Fruit fly (Drosophila melanogaster) whole organism, embryonic: Measurements from ENCODE around the gene Uev1A.

Source experiments
- CG10543 ChIP-seq: fragments of 200-800 bp; sonication (Bioruptor generic); optimal IDR thresholded peaks from 3 replicates; lab custom pipeline; 2017; ENCODE audit warnings: missing biosample characterization, mild to moderate bottlenecking, missing genetic modification characterization, moderate library complexity
- CG10654 ChIP-seq: fragments of 200-800 bp; sonication (Bioruptor generic); optimal IDR thresholded peaks from 2 replicates; lab custom pipeline; 2016; ENCODE audit warnings: missing biosample characterization, missing genetic modification characterization
- CG15514 ChIP-seq: fragments of 200-800 bp; sonication (Bioruptor generic); optimal IDR thresholded peaks from 3 replicates; lab custom pipeline; 2017; ENCODE audit warnings: missing biosample characterization, missing genetic modification characterization, mild to moderate bottlenecking, moderate library complexity, missing genetic modification reagents
- CG15601 ChIP-seq: fragments of 200-800 bp; sonication (Bioruptor generic); optimal IDR thresholded peaks from 3 replicates; lab custom pipeline; 2019; ENCODE audit warnings: missing biosample characterization, mild to moderate bottlenecking, missing genetic modification characterization, moderate library complexity
- CG1603 ChIP-seq: fragments of 200-800 bp; sonication (Bioruptor generic); optimal IDR thresholded peaks from 2 replicates; lab custom pipeline; 2019; ENCODE audit warnings: missing biosample characterization, mild to moderate bottlenecking, missing genetic modification characterization, moderate library complexity
- CG2202 ChIP-seq: fragments of 200-800 bp; sonication (Bioruptor generic); optimal IDR thresholded peaks from 2 replicates; lab custom pipeline; 2018; ENCODE audit warnings: missing biosample characterization, mild to moderate bottlenecking, missing genetic modification characterization
- CG31441 ChIP-seq: fragments of 200-800 bp; sonication (Bioruptor generic); IDR thresholded peaks from 2 replicates; pipeline ENCODE4 v1.3.6; 2022; ENCODE audit warnings: missing biosample characterization, missing genetic modification characterization
- CG3163 ChIP-seq: fragments of 200-800 bp; sonication (Bioruptor generic); optimal IDR thresholded peaks from 3 replicates; lab custom pipeline; 2016; ENCODE audit warnings: missing biosample characterization, missing genetic modification characterization
- CG32532 ChIP-seq: fragments of 200-800 bp; sonication (Bioruptor generic); IDR thresholded peaks from 2 replicates; pipeline ENCODE4 v1.3.6; 2022; ENCODE audit warnings: missing biosample characterization, missing genetic modification characterization
- CG3847 ChIP-seq: fragments of 200-800 bp; sonication (Bioruptor generic); IDR thresholded peaks from 2 replicates; pipeline ENCODE4 v1.3.6; 2022; ENCODE audit warnings: missing biosample characterization, missing genetic modification characterization
- CG42726 ChIP-seq: fragments of 200-800 bp; sonication (Bioruptor generic); IDR thresholded peaks from 2 replicates; pipeline ENCODE4 v1.3.6; 2022; ENCODE audit warnings: missing biosample characterization, missing genetic modification characterization; ENCODE audit not compliant: partially characterized antibody
- CG4617 ChIP-seq: fragments of 200-800 bp; sonication (Bioruptor generic); optimal IDR thresholded peaks from 3 replicates; lab custom pipeline; 2016; ENCODE audit warnings: missing biosample characterization, missing genetic modification characterization, borderline replicate concordance
- CG4820 ChIP-seq: fragments of 200-800 bp; sonication (Bioruptor generic); optimal IDR thresholded peaks from 3 replicates; lab custom pipeline; 2016; ENCODE audit warnings: missing biosample characterization, missing genetic modification characterization
- CG8281 ChIP-seq: fragments of 200-800 bp; sonication (Bioruptor generic); optimal IDR thresholded peaks from 2 replicates; lab custom pipeline; 2018; ENCODE audit warnings: missing biosample characterization, mild to moderate bottlenecking, missing genetic modification characterization, moderate library complexity
- CG8924 ChIP-seq: fragments of 200-800 bp; optimal IDR thresholded peaks from 3 replicates; lab custom pipeline; 2019; ENCODE audit warnings: missing biosample characterization, mild to moderate bottlenecking, missing genetic modification characterization, moderate library complexity
- CG9876 ChIP-seq: fragments of 200-800 bp; sonication (Bioruptor generic); optimal IDR thresholded peaks from 2 replicates; lab custom pipeline; 2016; ENCODE audit warnings: missing biosample characterization, missing genetic modification characterization
- CTCF ChIP-seq: fragments of 200-800 bp; sonication (Bioruptor generic); optimal IDR thresholded peaks from 2 replicates; lab custom pipeline; 2017; ENCODE audit warnings: missing biosample characterization, mild to moderate bottlenecking, missing genetic modification characterization, moderate library complexity
- Dek ChIP-seq: fragments of 200-800 bp; sonication (Bioruptor generic); optimal IDR thresholded peaks from 3 replicates; lab custom pipeline; 2019; ENCODE audit warnings: missing biosample characterization, mild to moderate bottlenecking, missing genetic modification characterization, moderate library complexity
- Dfd ChIP-seq, 2 experiments: fragments of >200 bp; optimal IDR thresholded peaks; 2 replicates each; lab custom pipeline; 2017; ENCODE audit warnings: missing biosample characterization in 2 of 2, missing genetic modification characterization in 2 of 2
- Hmx ChIP-seq: fragments of 200-800 bp; sonication (Bioruptor generic); optimal IDR thresholded peaks from 2 replicates; lab custom pipeline; 2016; ENCODE audit warnings: missing biosample characterization, missing genetic modification characterization
- Hr78 ChIP-seq, 2 experiments: fragments of 200-800 bp in 1 of 2; fragments of >200 bp in 1 of 2; sonication (Bioruptor generic) in 1 of 2; optimal IDR thresholded peaks; 2 replicates each; lab custom pipeline; 2017 to 2019; ENCODE audit warnings: missing biosample characterization in 2 of 2, missing genetic modification characterization in 2 of 2, mild to moderate bottlenecking in 1 of 2, moderate library complexity in 1 of 2
- NC2α ChIP-seq: fragments of 200-800 bp; sonication (Bioruptor generic); optimal IDR thresholded peaks from 2 replicates; lab custom pipeline; 2016; ENCODE audit warnings: missing biosample characterization, missing genetic modification characterization
- Nf-YB ChIP-seq: fragments of 200-800 bp; sonication (Bioruptor generic); optimal IDR thresholded peaks from 3 replicates; lab custom pipeline; 2019; ENCODE audit warnings: missing biosample characterization, mild to moderate bottlenecking, missing genetic modification characterization, moderate library complexity
- Nf-YC ChIP-seq: fragments of 200-800 bp; optimal IDR thresholded peaks from 3 replicates; lab custom pipeline; 2019; ENCODE audit warnings: missing biosample characterization, mild to moderate bottlenecking, missing genetic modification characterization, moderate library complexity
- Ssrp ChIP-seq: fragments of 200-800 bp; sonication (Bioruptor generic); optimal IDR thresholded peaks from 2 replicates; lab custom pipeline; 2018; ENCODE audit warnings: missing biosample characterization, mild to moderate bottlenecking, missing genetic modification characterization, moderate library complexity
- Trl ChIP-seq, 3 experiments: fragments of >200 bp in 2 of 3; fragments of 200-800 bp in 1 of 3; sonication (Bioruptor generic) in 1 of 3; optimal IDR thresholded peaks; 2 replicates in 1 of 3; 3 replicates in 2 of 3; lab custom pipeline; 2016 to 2017; ENCODE audit warnings: missing biosample characterization in 1 of 3, missing genetic modification characterization in 1 of 3
- abd-A ChIP-seq: fragments of 200-800 bp; sonication (Bioruptor generic); optimal IDR thresholded peaks from 3 replicates; lab custom pipeline; 2019; ENCODE audit warnings: missing biosample characterization, mild to moderate bottlenecking, missing genetic modification characterization, moderate library complexity
- ase ChIP-seq: fragments of 200-800 bp; sonication (Bioruptor generic); IDR thresholded peaks from 3 replicates; pipeline ENCODE4 v1.3.6; 2022; ENCODE audit warnings: missing biosample characterization, missing genetic modification characterization
- cad ChIP-seq: fragments of >200 bp; optimal IDR thresholded peaks from 2 replicates; lab custom pipeline; 2017; ENCODE audit warnings: missing biosample characterization, missing genetic modification characterization
- esg ChIP-seq: fragments of 200-800 bp; sonication (Bioruptor generic); conservative IDR thresholded peaks from 2 replicates; pipeline ENCODE4 v1.3.6; 2022; ENCODE audit warnings: missing biosample characterization, missing genetic modification characterization
- exex ChIP-seq: fragments of 200-800 bp; sonication (Bioruptor generic); optimal IDR thresholded peaks from 4 replicates; lab custom pipeline; 2018; ENCODE audit warnings: missing biosample characterization, mild to moderate bottlenecking, missing genetic modification characterization, moderate library complexity
- ftz-f1 ChIP-seq: fragments of 200-800 bp; sonication (Bioruptor generic); optimal IDR thresholded peaks from 2 replicates; lab custom pipeline; 2016; ENCODE audit warnings: missing biosample characterization, missing genetic modification characterization
- gcm ChIP-seq: fragments of 200-800 bp; sonication (Bioruptor generic); optimal IDR thresholded peaks from 2 replicates; lab custom pipeline; 2019; ENCODE audit warnings: missing biosample characterization, mild to moderate bottlenecking, missing genetic modification characterization, moderate library complexity
- grn ChIP-seq: fragments of 200-800 bp; sonication (Bioruptor generic); optimal IDR thresholded peaks from 3 replicates; lab custom pipeline; 2017; ENCODE audit warnings: missing biosample characterization, missing genetic modification characterization
- jumu ChIP-seq: fragments of 200-800 bp; sonication (Bioruptor generic); optimal IDR thresholded peaks from 3 replicates; lab custom pipeline; 2016; ENCODE audit warnings: missing biosample characterization, missing genetic modification characterization
- knrl ChIP-seq: fragments of 200-800 bp; sonication (Bioruptor generic); IDR thresholded peaks from 3 replicates; pipeline ENCODE4 v1.3.6; 2022; ENCODE audit warnings: missing biosample characterization, missing genetic modification characterization; ENCODE audit not compliant: partially characterized antibody
- oc ChIP-seq: fragments of 200-800 bp; sonication (Bioruptor generic); optimal IDR thresholded peaks from 2 replicates; lab custom pipeline; 2018; ENCODE audit warnings: missing biosample characterization, mild to moderate bottlenecking, missing genetic modification characterization, moderate library complexity
- pita ChIP-seq: fragments of 200-800 bp; sonication (Bioruptor generic); optimal IDR thresholded peaks from 2 replicates; lab custom pipeline; 2017; ENCODE audit warnings: missing biosample characterization, mild to moderate bottlenecking, missing genetic modification characterization
- repo ChIP-seq: fragments of 200-800 bp; sonication (Bioruptor generic); optimal IDR thresholded peaks from 2 replicates; lab custom pipeline; 2016; ENCODE audit warnings: missing biosample characterization, missing genetic modification characterization
- sd ChIP-seq: fragments of 200-800 bp; sonication (Bioruptor generic); optimal IDR thresholded peaks from 3 replicates; lab custom pipeline; 2018; ENCODE audit warnings: missing biosample characterization, mild to moderate bottlenecking, missing genetic modification characterization, moderate library complexity
- sens ChIP-seq: fragments of 200-800 bp; sonication (Bioruptor generic); peaks from one replicate; lab custom pipeline; 2016; ENCODE audit warnings: missing biosample characterization, missing genetic modification characterization
- stc ChIP-seq: fragments of 200-800 bp; sonication (Bioruptor generic); IDR thresholded peaks from 2 replicates; pipeline ENCODE4 v1.3.6; 2022; ENCODE audit warnings: missing biosample characterization, missing genetic modification characterization
- vvl ChIP-seq: fragments of 200-800 bp; sonication (Bioruptor generic); IDR thresholded peaks from 2 replicates; pipeline ENCODE4 v1.3.6; 2022; ENCODE audit warnings: missing biosample characterization, missing genetic modification characterization
- z ChIP-seq: fragments of 200-800 bp; sonication (Bioruptor generic); IDR thresholded peaks from 3 replicates; pipeline ENCODE4 v1.3.6; 2022; ENCODE audit warnings: missing biosample characterization, missing genetic modification characterization

Gene Uev1A

DNA sequence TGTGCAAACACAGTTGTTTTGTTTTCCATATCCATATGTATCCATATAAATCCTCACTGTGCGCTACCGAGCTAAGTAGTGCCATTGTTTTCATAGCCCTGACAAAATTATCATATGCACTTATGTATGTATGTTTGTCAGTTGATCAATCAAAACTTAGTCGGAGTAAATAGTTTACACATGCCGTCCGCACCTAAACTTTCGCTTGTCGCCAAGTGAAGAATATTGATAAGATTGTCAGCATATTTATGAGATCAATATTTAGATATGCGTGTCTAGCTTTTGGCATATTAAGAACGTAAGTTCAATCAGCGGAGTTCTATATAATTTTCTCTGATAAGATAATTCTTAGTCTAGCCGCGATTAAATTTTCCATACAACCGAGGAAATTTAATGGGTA lies 17.0 kb downstream of the Uev1A start (continued):
- TF ChIP-seq CG8281 (tag; lab: Kevin White, UChicago) = peak; percentile 84
- TF ChIP-seq Dek = no peak
- peak; percentile 52 for TF ChIP-seq grn

DNA sequence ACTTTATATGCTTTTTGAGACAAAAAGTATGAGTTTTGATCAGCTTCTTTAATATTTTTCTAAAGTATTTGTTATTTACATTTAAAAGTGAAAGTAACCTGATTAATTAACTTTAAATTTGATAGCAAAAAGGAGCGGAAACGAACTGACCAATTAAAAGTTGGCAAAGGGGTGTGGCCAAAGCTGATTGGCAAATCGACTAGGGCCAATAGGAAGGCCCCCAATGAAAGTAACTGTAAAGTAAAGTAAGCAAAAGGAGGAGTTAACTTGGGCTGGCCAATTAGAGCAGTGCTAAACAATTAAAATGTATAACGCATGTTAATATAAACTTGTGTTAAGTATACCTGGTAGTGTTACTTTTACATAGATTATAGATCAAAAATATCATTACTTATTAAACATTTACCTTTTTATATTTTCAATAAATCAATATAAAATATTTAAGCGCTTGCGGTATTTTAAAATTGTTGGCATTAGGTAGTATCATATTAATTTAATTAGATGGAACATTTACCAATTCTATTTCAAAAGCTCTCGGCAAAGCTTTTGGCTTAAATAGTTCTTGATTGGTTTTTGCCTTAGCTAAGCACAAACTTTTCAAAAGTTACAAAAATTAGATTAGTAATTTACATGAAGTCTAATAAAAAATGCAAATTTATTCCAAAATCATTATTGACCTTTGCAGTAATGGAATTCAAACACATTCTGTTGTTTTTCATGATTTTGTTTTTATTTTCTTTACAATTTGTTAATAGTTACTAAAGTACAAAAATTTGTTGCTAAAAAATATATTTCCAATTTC lies 22.9 kb downstream of the Uev1A start:
- TF ChIP-seq CG10543 (GFP tag; lab: Kevin White, UChicago) (no peak), gcm (GFP tag; lab: Kevin White, UChicago) (no peak), CG3163 (GFP tag; lab: Kevin White, UChicago) (no peak), Ssrp (tag; lab: Kevin White, UChicago) (no peak), Dfd (GFP tag; optimal IDR thresholded peaks at IDR 0.05; lab: Kevin White, UChicago) (no peak), sd (tag; lab: Kevin White, UChicago) (peak; percentile 19), CG10654 (GFP tag; lab: Kevin White, UChicago) (no peak), knrl (no peak), ase (no peak), ftz-f1 (GFP tag; lab: Kevin White, UChicago) (no peak), oc (tag; lab: Kevin White, UChicago) (no peak), Trl (optimal IDR thresholded peaks at IDR 0.05; lab: Kevin White, UChicago) (no peak), Trl (GFP tag; optimal IDR thresholded peaks at IDR 0.05; lab: Kevin White, UChicago) (no peak), CG4617 (GFP tag; lab: Kevin White, UChicago) (no peak), z (GFP tag; lab: Robert Waterston, UW) (no peak), Hr78 (GFP tag; optimal IDR thresholded peaks at IDR 0.05; lab: Kevin White, UChicago) (peak in 1 of 2 experiments; percentile 0), pita (peak; percentile 4), esg (GFP tag; lab: Robert Waterston, UW) (no peak), CG4820 (GFP tag; lab: Kevin White, UChicago) (no peak), CG1603 (tag; lab: Kevin White, UChicago) (no peak), Nf-YB (GFP tag; lab: Kevin White, UChicago) (peak; percentile 91), vvl (GFP tag; lab: Robert Waterston, UW) (peak; percentile 60), CG32532 (GFP tag; lab: Robert Waterston, UW) (no peak), Nf-YC (tag; lab: Kevin White, UChicago) (peak; percentile 91), CG9876 (no peak), repo (GFP tag; lab: Kevin White, UChicago) (no peak), NC2α (GFP tag; lab: Kevin White, UChicago) (no peak), CG15514 (GFP tag; lab: Kevin White, UChicago) (no peak), abd-A (tag; lab: Kevin White, UChicago) (peak; percentile 37), CG3847 (GFP tag; lab: Robert Waterston, UW) (no peak), sens (GFP tag; lab: Kevin White, UChicago) (peak; percentile 20), CG31441 (GFP tag; lab: Robert Waterston, UW) (no peak), CG42726 (GFP tag; lab: Robert Waterston, UW) (no peak), Hmx (GFP tag; lab: Kevin White, UChicago) (no peak), CG15601 (tag; lab: Kevin White, UChicago) (no peak), CTCF (GFP tag; lab: Kevin White, UChicago) (peak; percentile 66), CG8924 (tag; lab: Kevin White, UChicago) (no peak), CG2202 (no peak), cad (no peak), jumu (GFP tag; lab: Kevin White, UChicago) (no peak), stc (no peak), exex (peak; percentile 43)
